Worm (Caenorhabditis elegans): ENCODE measurements around the gene F38B7.17.

Gene F38B7.17

ce11 chrV:11548914-11549406 lies at the start of gene F38B7.17, which contains the start of gene F38B7.3:
Gene F38B7.17, minus strand, starts transcription at chrV:11548964.
Gene F38B7.3, plus strand, starts transcription at chrV:11549107.
- no peak for TF ChIP-seq him-1 (tag; optimal IDR thresholded peaks at IDR 0.05)
- TF ChIP-seq dao-5 (tag; optimal IDR thresholded peaks at IDR 0.05) = no peak
- no peak for TF ChIP-seq W03F9.2 (tag; optimal IDR thresholded peaks at IDR 0.05)

ce11 chrV:11593888-11594287 lies 45.1 kb upstream of the F38B7.17 start:
- TF ChIP-seq him-1 (tag; optimal IDR thresholded peaks at IDR 0.05) = no peak
- no peak for TF ChIP-seq W03F9.2 (tag; optimal IDR thresholded peaks at IDR 0.05)
- TF ChIP-seq dao-5 (tag; optimal IDR thresholded peaks at IDR 0.05) = no peak

ce11 chrV:11593427-11593826 lies 44.7 kb upstream of the F38B7.17 start, which contains the start of gene srx-80:
Gene srx-80, plus strand, starts transcription at chrV:11593727.
- TF ChIP-seq W03F9.2 (tag; optimal IDR thresholded peaks at IDR 0.05) (no peak), dao-5 (tag; optimal IDR thresholded peaks at IDR 0.05) (no peak), him-1 (tag; optimal IDR thresholded peaks at IDR 0.05) (no peak)

- TF ChIP-seq W03F9.2 (tag; optimal IDR thresholded peaks at IDR 0.05) = no peak
- TF ChIP-seq him-1 (tag; optimal IDR thresholded peaks at IDR 0.05) = no peak
- no peak for TF ChIP-seq dao-5 (tag; optimal IDR thresholded peaks at IDR 0.05)
Observed at ce11 chrV:11589433-11589832, 40.7 kb upstream of the F38B7.17 start, which contains the start of gene srx-82. Gene srx-82, plus strand, starts transcription at chrV:11589733.

ce11 chrV:11585122-11585521 lies 36.4 kb upstream of the F38B7.17 start:
- TF ChIP-seq W03F9.2 (tag; optimal IDR thresholded peaks at IDR 0.05) = no peak
- TF ChIP-seq dao-5 (tag; optimal IDR thresholded peaks at IDR 0.05) = no peak
- no peak for TF ChIP-seq him-1 (tag; optimal IDR thresholded peaks at IDR 0.05)

- TF ChIP-seq him-1 (tag; optimal IDR thresholded peaks at IDR 0.05) (no peak), W03F9.2 (tag; optimal IDR thresholded peaks at IDR 0.05) (no peak), dao-5 (tag; optimal IDR thresholded peaks at IDR 0.05) (no peak)
Observed at ce11 chrV:11583212-11583611, 34.4 kb upstream of the F38B7.17 start, which contains the start of gene srx-88. Gene srx-88, plus strand, starts transcription at chrV:11583512.

ce11 chrV:11580826-11581225 lies 32.1 kb upstream of the F38B7.17 start, which contains the start of gene srx-90:
Gene srx-90, plus strand, starts transcription at chrV:11581126.
- no peak for TF ChIP-seq W03F9.2 (tag; optimal IDR thresholded peaks at IDR 0.05)
- TF ChIP-seq dao-5 (tag; optimal IDR thresholded peaks at IDR 0.05) = no peak
- TF ChIP-seq him-1 (tag; optimal IDR thresholded peaks at IDR 0.05) = no peak

- TF ChIP-seq dao-5 (tag; optimal IDR thresholded peaks at IDR 0.05) (no peak), W03F9.2 (tag; optimal IDR thresholded peaks at IDR 0.05) (no peak), him-1 (tag; optimal IDR thresholded peaks at IDR 0.05) (no peak)
Observed at ce11 chrV:11574563-11574962, 25.8 kb upstream of the F38B7.17 start.

ce11 chrV:11572803-11573490 lies 24.2 kb upstream of the F38B7.17 start, which contains the start of the genes H12C20.7 and nhr-68:
Gene H12C20.7, minus strand, starts transcription at chrV:11572990.
Gene nhr-68, plus strand, starts transcription at chrV:11573440.
- no peak for TF ChIP-seq him-1 (tag; optimal IDR thresholded peaks at IDR 0.05)
- peak; percentile 60 for TF ChIP-seq W03F9.2 (tag; optimal IDR thresholded peaks at IDR 0.05)

ce11 chrV:11570169-11570651 lies 21.4 kb upstream of the F38B7.17 start, which contains the start of the genes nhr-101 and pms-2:
Gene nhr-101, plus strand, starts transcription at chrV:11570476.
Gene pms-2, minus strand, starts transcription at chrV:11570601.
- TF ChIP-seq him-1 (tag; optimal IDR thresholded peaks at IDR 0.05) (no peak), W03F9.2 (tag; optimal IDR thresholded peaks at IDR 0.05) (no peak), dao-5 (tag; optimal IDR thresholded peaks at IDR 0.05) (no peak)

- TF ChIP-seq W03F9.2 (tag; optimal IDR thresholded peaks at IDR 0.05) = no peak
- no peak for TF ChIP-seq dao-5 (tag; optimal IDR thresholded peaks at IDR 0.05)
- TF ChIP-seq him-1 (tag; optimal IDR thresholded peaks at IDR 0.05) = no peak
Observed at ce11 chrV:11564573-11564972, 15.8 kb upstream of the F38B7.17 start, which contains the start of gene srx-87. Gene srx-87, plus strand, starts transcription at chrV:11564873.

- TF ChIP-seq W03F9.2 (tag; optimal IDR thresholded peaks at IDR 0.05) = no peak
Observed at ce11 chrV:11562643-11563042, 13.9 kb upstream of the F38B7.17 start, which contains the start of gene srx-86. Gene srx-86, plus strand, starts transcription at chrV:11562943.

- TF ChIP-seq dao-5 (tag; optimal IDR thresholded peaks at IDR 0.05) = no peak
- no peak for TF ChIP-seq W03F9.2 (tag; optimal IDR thresholded peaks at IDR 0.05)
- no peak for TF ChIP-seq him-1 (tag; optimal IDR thresholded peaks at IDR 0.05)
Observed at ce11 chrV:11554260-11554659, 5.5 kb upstream of the F38B7.17 start, which contains the start of gene duo-1. Gene duo-1, plus strand, starts transcription at chrV:11554630.

ce11 chrV:11552379-11552778 lies 3.6 kb upstream of the F38B7.17 start, which contains the start of gene srx-85:
Gene srx-85, plus strand, starts transcription at chrV:11552679.
- TF ChIP-seq dao-5 (tag; optimal IDR thresholded peaks at IDR 0.05) = no peak
- TF ChIP-seq W03F9.2 (tag; optimal IDR thresholded peaks at IDR 0.05) = no peak
- TF ChIP-seq him-1 (tag; optimal IDR thresholded peaks at IDR 0.05) = no peak
